Worm (Caenorhabditis elegans): ENCODE measurements around the gene lin-8.

ce11 chrII:3067447-3067846 is 10.8 kb downstream of the lin-8 start:
- TF ChIP-seq dmd-4 (tag; optimal IDR thresholded peaks at IDR 0.05) (no peak), zag-1 (tag; optimal IDR thresholded peaks at IDR 0.05) (no peak), ztf-1 (GFP tag; conservative IDR thresholded peaks at IDR 0.05) (no peak), ama-1 (optimal IDR thresholded peaks at IDR 0.05) (no peak), lin-13 (GFP tag; optimal IDR thresholded peaks at IDR 0.05) (no peak), nhr-6 (tag; optimal IDR thresholded peaks at IDR 0.05) (no peak), unc-39 (tag; optimal IDR thresholded peaks at IDR 0.05) (no peak), ZK546.5 (tag; optimal IDR thresholded peaks at IDR 0.05) (no peak), ztf-11 (tag; optimal IDR thresholded peaks at IDR 0.05) (no peak), fos-1 (tag; optimal IDR thresholded peaks at IDR 0.05) (no peak)
